Worm (Caenorhabditis elegans) whole organism, L4 larva: ENCODE data around the gene srd-74.

Experiments used
- F44E2.7 ChIP-seq: fragments of 200-800 bp; sonication (Bioruptor generic); IDR thresholded peaks from 2 replicates; pipeline ENCODE4 v2.1.2; 2022; ENCODE audit warnings: missing genetic modification characterization, missing compliant biosample characterization
- F49E8.2 ChIP-seq: sonication (generic microtip); optimal IDR thresholded peaks from 2 replicates; lab custom pipeline; 2016; ENCODE audit warnings: missing compliant biosample characterization, mild to moderate bottlenecking, missing genetic modification characterization, borderline replicate concordance
- R02D3.7 ChIP-seq: fragments of 150-350 bp; sonication (generic microtip); optimal IDR thresholded peaks from 3 replicates; lab custom pipeline; 2014; ENCODE audit warnings: missing biosample characterization, missing genetic modification characterization
- T20F7.1 ChIP-seq: fragments of 200-800 bp; sonication (Bioruptor generic); optimal IDR thresholded peaks from 2 replicates; lab custom pipeline; 2018; ENCODE audit warnings: mild to moderate bottlenecking, missing genetic modification characterization, missing compliant biosample characterization
- Y105C5A.15 ChIP-seq: fragments of 200-800 bp; sonication (Bioruptor generic); IDR thresholded peaks from 2 replicates; pipeline ENCODE4 v1.3.6; 2022; ENCODE audit warnings: missing genetic modification characterization, missing compliant biosample characterization
- Y48G9A.11 ChIP-seq: fragments of 200-800 bp; sonication (Bioruptor generic); IDR thresholded peaks from 2 replicates; pipeline ENCODE4 v1.3.6; 2022; ENCODE audit warnings: missing genetic modification reagents, missing genetic modification characterization, missing compliant biosample characterization
- Y5F2A.4 ChIP-seq: fragments of 200-800 bp; sonication (Bioruptor generic); optimal IDR thresholded peaks from 2 replicates; lab custom pipeline; 2018; ENCODE audit warnings: mild to moderate bottlenecking, missing genetic modification characterization, missing compliant biosample characterization
- Y75B8A.6 ChIP-seq: fragments of 200-800 bp; sonication (Bioruptor generic); IDR thresholded peaks from 2 replicates; pipeline ENCODE4 v1.3.6; 2022; ENCODE audit warnings: missing genetic modification reagents, missing genetic modification characterization, missing compliant biosample characterization
- aha-1 ChIP-seq: fragments of 150-350 bp; peaks from one replicate; lab custom pipeline; 2014; ENCODE audit warnings: missing biosample characterization, missing genetic modification characterization
- attf-4 ChIP-seq: sonication (generic microtip); optimal IDR thresholded peaks from 3 replicates; lab custom pipeline; 2017; ENCODE audit warnings: missing biosample characterization, missing genetic modification characterization
- ceh-20 ChIP-seq: fragments of 200-800 bp; sonication (Bioruptor generic); IDR thresholded peaks from 2 replicates; pipeline ENCODE4 v1.3.6; 2022; ENCODE audit warnings: missing genetic modification reagents, missing genetic modification characterization, missing compliant biosample characterization
- ceh-28 ChIP-seq: fragments of 150-350 bp; optimal IDR thresholded peaks from 2 replicates; lab custom pipeline; 2014; ENCODE audit warnings: missing biosample characterization, missing genetic modification reagents, missing genetic modification characterization
- ces-1 ChIP-seq: fragments of 150-350 bp; sonication (generic microtip); optimal IDR thresholded peaks from 4 replicates; lab custom pipeline; 2014; ENCODE audit warnings: missing biosample characterization, missing genetic modification reagents, missing genetic modification characterization
- daf-19 ChIP-seq: fragments of 200-800 bp; sonication (Bioruptor generic); conservative IDR thresholded peaks from 2 replicates; pipeline ENCODE4 v1.3.6; 2022; ENCODE audit warnings: missing genetic modification characterization, missing compliant biosample characterization
- daf-8 ChIP-seq: fragments of 200-800 bp; sonication (Bioruptor generic); IDR thresholded peaks from 2 replicates; pipeline ENCODE4 v1.3.6; 2022; ENCODE audit warnings: missing genetic modification characterization, missing compliant biosample characterization
- dpl-1 ChIP-seq: fragments of 150-350 bp; optimal IDR thresholded peaks from 2 replicates; lab custom pipeline; 2014; ENCODE audit warnings: missing biosample characterization, missing genetic modification reagents, missing genetic modification characterization
- dve-1 ChIP-seq: sonication (generic microtip); optimal IDR thresholded peaks from 2 replicates; lab custom pipeline; 2017; ENCODE audit warnings: antibody characterized with exemption, mild to moderate bottlenecking, missing genetic modification characterization, missing compliant biosample characterization; ENCODE audit not compliant: insufficient read depth
- egl-43 ChIP-seq: fragments of 200-800 bp; sonication (Bioruptor generic); IDR thresholded peaks from 2 replicates; pipeline ENCODE4 v1.3.6; 2022; ENCODE audit warnings: missing genetic modification reagents, missing genetic modification characterization, missing compliant biosample characterization
- fkh-10 ChIP-seq: fragments of 150-350 bp; optimal IDR thresholded peaks from 2 replicates; lab custom pipeline; 2014; ENCODE audit warnings: missing biosample characterization, missing genetic modification reagents, missing genetic modification characterization
- fos-1 ChIP-seq: fragments of 150-350 bp; optimal IDR thresholded peaks from 2 replicates; lab custom pipeline; 2014; ENCODE audit warnings: missing biosample characterization, missing genetic modification characterization
- hif-1 ChIP-seq, 2 experiments: sonication (generic microtip); optimal IDR thresholded peaks; 2 replicates each; lab custom pipeline; 2016 to 2017; ENCODE audit warnings: missing compliant biosample characterization in 2 of 2, missing genetic modification characterization in 2 of 2, missing genetic modification reagents in 2 of 2, missing genotype in 2 of 2, mild to moderate bottlenecking in 1 of 2
- hlh-11 ChIP-seq: fragments of 200-800 bp; sonication (Bioruptor generic); optimal IDR thresholded peaks from 2 replicates; lab custom pipeline; 2018; ENCODE audit warnings: mild to moderate bottlenecking, missing genetic modification characterization, missing compliant biosample characterization
- hlh-30 ChIP-seq: sonication (generic microtip); optimal IDR thresholded peaks from 2 replicates; lab custom pipeline; 2017; ENCODE audit warnings: antibody characterized with exemption, mild to moderate bottlenecking, missing genetic modification characterization, missing compliant biosample characterization; ENCODE audit not compliant: insufficient read depth
- lin-13 ChIP-seq: fragments of 150-350 bp; optimal IDR thresholded peaks from 2 replicates; lab custom pipeline; 2014; ENCODE audit warnings: missing biosample characterization, missing genetic modification reagents, missing genetic modification characterization
- lin-38 ChIP-seq: fragments of 200-800 bp; sonication (Bioruptor generic); IDR thresholded peaks from 2 replicates; pipeline ENCODE4 v1.3.6; 2022; ENCODE audit warnings: missing genetic modification reagents, missing genetic modification characterization, missing compliant biosample characterization
- lir-3 ChIP-seq: sonication (generic microtip); optimal IDR thresholded peaks from 2 replicates; lab custom pipeline; 2016; ENCODE audit warnings: mild to moderate bottlenecking, missing genetic modification characterization, missing compliant biosample characterization
- lsy-2 ChIP-seq, 2 experiments: fragments of 150-350 bp in 1 of 2; sonication (generic microtip) in 1 of 2; optimal IDR thresholded peaks; 2 replicates each; lab custom pipeline; 2014 to 2017; ENCODE audit warnings: missing biosample characterization in 2 of 2, missing genetic modification characterization in 2 of 2
- mdl-1 ChIP-seq, 2 experiments: fragments of 150-350 bp in 1 of 2; sonication (generic microtip) in 1 of 2; optimal IDR thresholded peaks; 2 replicates each; lab custom pipeline; 2014 to 2017; ENCODE audit warnings: missing biosample characterization in 2 of 2, missing genetic modification characterization in 2 of 2
- mep-1 ChIP-seq: fragments of 150-350 bp; sonication (generic microtip); optimal IDR thresholded peaks from 3 replicates; lab custom pipeline; 2014; ENCODE audit warnings: missing biosample characterization, missing genetic modification characterization
- nhr-102 ChIP-seq: sonication (generic microtip); optimal IDR thresholded peaks from 2 replicates; lab custom pipeline; 2016; ENCODE audit warnings: mild to moderate bottlenecking, missing genetic modification characterization, moderate library complexity, missing compliant biosample characterization
- nhr-11 ChIP-seq: fragments of 150-350 bp; optimal IDR thresholded peaks from 2 replicates; lab custom pipeline; 2014; ENCODE audit warnings: missing biosample characterization, missing genetic modification characterization
- nhr-111 ChIP-seq: fragments of 200-800 bp; sonication (Bioruptor generic); optimal IDR thresholded peaks from 2 replicates; lab custom pipeline; 2018; ENCODE audit warnings: mild to moderate bottlenecking, missing genetic modification characterization, missing compliant biosample characterization
- nhr-41 ChIP-seq: fragments of 200-800 bp; sonication (Bioruptor generic); IDR thresholded peaks from 2 replicates; pipeline ENCODE4 v1.3.6; 2022; ENCODE audit warnings: missing genetic modification reagents, missing genetic modification characterization, missing compliant biosample characterization
- nhr-6 ChIP-seq: fragments of 150-350 bp; optimal IDR thresholded peaks from 2 replicates; lab custom pipeline; 2014; ENCODE audit warnings: missing biosample characterization, missing genetic modification characterization
- nhr-76 ChIP-seq: fragments of 150-350 bp; optimal IDR thresholded peaks from 2 replicates; lab custom pipeline; 2014; ENCODE audit warnings: missing biosample characterization, missing genetic modification characterization
- pha-4 ChIP-seq, 2 experiments: fragments of 150-350 bp in 1 of 2; fragments of 200-800 bp in 1 of 2; sonication (Bioruptor generic) in 1 of 2; IDR thresholded peaks in 1 of 2; optimal IDR thresholded peaks in 1 of 2; 2 replicates each; pipeline versions ENCODE4 v1.3.6 to Lab custom; 2014 to 2022; ENCODE audit warnings: missing genetic modification characterization in 2 of 2, missing genetic modification reagents in 2 of 2, missing biosample characterization in 1 of 2, missing compliant biosample characterization in 1 of 2
- pqm-1 ChIP-seq: sonication (generic microtip); optimal IDR thresholded peaks from 2 replicates; lab custom pipeline; 2017; ENCODE audit warnings: missing biosample characterization, missing genetic modification characterization
- rbr-2 ChIP-seq: sonication (generic microtip); optimal IDR thresholded peaks from 2 replicates; lab custom pipeline; 2016; ENCODE audit warnings: missing genotype, missing genetic modification characterization, missing compliant biosample characterization
- skn-1 ChIP-seq: fragments of 150-350 bp; optimal IDR thresholded peaks from 2 replicates; lab custom pipeline; 2014; ENCODE audit warnings: missing biosample characterization, missing genetic modification characterization
- spr-1 ChIP-seq: sonication (generic microtip); optimal IDR thresholded peaks from 2 replicates; lab custom pipeline; 2016; ENCODE audit warnings: mild to moderate bottlenecking, missing genetic modification characterization, missing compliant biosample characterization
- unc-62 ChIP-seq, 3 experiments: fragments of 150-350 bp in 1 of 3; sonication (generic microtip); optimal IDR thresholded peaks in 2 of 3; peaks in 1 of 3; 1 replicate in 1 of 3; 2 replicates in 2 of 3; lab custom pipeline; 2014 to 2017; ENCODE audit warnings: missing biosample characterization in 3 of 3, missing genetic modification characterization in 3 of 3, missing genetic modification reagents in 3 of 3, missing genotype in 1 of 3
- zfp-3 ChIP-seq: fragments of 200-800 bp; sonication (Bioruptor generic); conservative IDR thresholded peaks from 2 replicates; pipeline ENCODE4 v1.3.6; 2022; ENCODE audit warnings: missing genetic modification reagents, missing genetic modification characterization, missing compliant biosample characterization
- ztf-11 ChIP-seq: fragments of 150-350 bp; optimal IDR thresholded peaks from 2 replicates; lab custom pipeline; 2014; ENCODE audit warnings: missing biosample characterization, missing genetic modification characterization

srd-74 gene

ce11 chrIII:11781800-11782199 lies at the start of gene srd-74:
TSS of gene srd-74 (plus strand) at chrIII:11782100.
- TF ChIP-seq ceh-20 (GFP tag; lab: Robert Waterston, UW) (no peak), dpl-1 (GFP tag; lab: Kevin White, UChicago) (no peak), spr-1 (tag; lab: Kevin White, UChicago) (no peak), lin-38 (GFP tag; lab: Robert Waterston, UW) (no peak), daf-19 (no peak), hif-1 (tag; optimal IDR thresholded peaks at IDR 0.05; lab: Kevin White, UChicago) (no peak), aha-1 (tag; lab: Kevin White, UChicago) (peak; percentile 58)
- TF ChIP-seq, all 104 proteins: peak for 1

- TF ChIP-seq ceh-28 (tag; lab: Kevin White, UChicago) (peak; percentile 95), mep-1 (tag; lab: Kevin White, UChicago) (peak; percentile 11), Y105C5A.15 (GFP tag; lab: Robert Waterston, UW) (no peak), attf-4 (tag; lab: Kevin White, UChicago) (no peak)
Measured at ce11 chrIII:11732943-11733342, 49.0 kb upstream of the srd-74 start.

- TF ChIP-seq F44E2.7 (GFP tag; lab: Robert Waterston, UW) (no peak), nhr-111 (GFP tag; lab: Kevin White, UChicago) (no peak), aha-1 (tag; lab: Kevin White, UChicago) (peak; percentile 29), attf-4 (tag; lab: Kevin White, UChicago) (no peak), nhr-41 (GFP tag; lab: Robert Waterston, UW) (no peak)
- TF ChIP-seq, all 104 proteins: peak for 1
Measured at ce11 chrIII:11737527-11737926, 44.4 kb upstream of the srd-74 start, which contains the start of gene sup-1. TSS of gene sup-1 (minus strand) at chrIII:11737627.

ce11 chrIII:11738482-11738881 lies 43.4 kb upstream of the srd-74 start:
- TF ChIP-seq unc-62 (GFP tag; optimal IDR thresholded peaks at IDR 0.05 in 1 of 2; lab: Kevin White, UChicago) (peak in 1 of 2 experiments; percentile 65), unc-62 (tag; optimal IDR thresholded peaks at IDR 0.05; lab: Kevin White, UChicago) (no peak), Y5F2A.4 (GFP tag; lab: Kevin White, UChicago) (no peak), T20F7.1 (GFP tag; lab: Kevin White, UChicago) (no peak), fkh-10 (no peak), nhr-11 (no peak), ceh-28 (tag; lab: Kevin White, UChicago) (no peak), lsy-2 (tag; optimal IDR thresholded peaks at IDR 0.05; lab: Kevin White, UChicago) (peak in 1 of 2 experiments; percentile 52), F49E8.2 (tag; lab: Kevin White, UChicago) (no peak), skn-1 (tag; lab: Kevin White, UChicago) (no peak), hlh-30 (tag; lab: Kevin White, UChicago) (peak; percentile 87), Y48G9A.11 (GFP tag; lab: Robert Waterston, UW) (no peak), ztf-11 (tag; lab: Kevin White, UChicago) (no peak), ceh-20 (GFP tag; lab: Robert Waterston, UW) (peak; percentile 62; the same call in 1 of the 2 replicates), egl-43 (GFP tag; lab: Robert Waterston, UW) (no peak), spr-1 (tag; lab: Kevin White, UChicago) (no peak), nhr-6 (tag; lab: Kevin White, UChicago) (no peak), dve-1 (tag; lab: Kevin White, UChicago) (peak; percentile 6), Y75B8A.6 (GFP tag; lab: Robert Waterston, UW) (no peak), zfp-3 (GFP tag; lab: Robert Waterston, UW) (no peak), mdl-1 (tag; optimal IDR thresholded peaks at IDR 0.05; lab: Kevin White, UChicago) (peak in 1 of 2 experiments; percentile 25), lin-13 (GFP tag; lab: Kevin White, UChicago) (no peak), daf-8 (no peak), hlh-11 (tag; lab: Kevin White, UChicago) (peak; percentile 53), hif-1 (tag; optimal IDR thresholded peaks at IDR 0.05; lab: Kevin White, UChicago) (peak in 1 of 2 experiments; percentile 3), nhr-102 (tag; lab: Kevin White, UChicago) (no peak), nhr-76 (tag; lab: Kevin White, UChicago) (no peak), dpl-1 (GFP tag; lab: Kevin White, UChicago) (no peak), rbr-2 (peak; percentile 1), pha-4 (GFP tag; IDR thresholded peaks at IDR 0.05; lab: Robert Waterston, UW) (no peak), pha-4 (tag; optimal IDR thresholded peaks at IDR 0.05; lab: Kevin White, UChicago) (no peak), lir-3 (tag; lab: Kevin White, UChicago) (no peak), fos-1 (tag; lab: Kevin White, UChicago) (no peak), ces-1 (GFP tag; lab: Kevin White, UChicago) (no peak), R02D3.7 (tag; lab: Kevin White, UChicago) (no peak), pqm-1 (tag; lab: Kevin White, UChicago) (no peak)
